Fruit fly (Drosophila melanogaster) whole organism, embryonic: ENCODE data around the gene CG13928.

Experiments used
- Adf1 ChIP-seq: fragments of 200-800 bp; sonication (Bioruptor generic); IDR thresholded peaks from 2 replicates; pipeline ENCODE4 v1.3.6; 2022; ENCODE audit warnings: missing biosample characterization, missing genetic modification characterization
- Asciz ChIP-seq: fragments of 200-800 bp; sonication (Bioruptor generic); optimal IDR thresholded peaks from 2 replicates; lab custom pipeline; 2017; ENCODE audit warnings: missing biosample characterization, mild to moderate bottlenecking, missing genetic modification characterization, missing genetic modification reagents
- Awh ChIP-seq: fragments of 200-800 bp; sonication (Bioruptor generic); IDR thresholded peaks from 2 replicates; pipeline ENCODE4, ENCODE4 v1.3.6; 2022; ENCODE audit warnings: missing biosample characterization, missing genetic modification characterization
- CG11398 ChIP-seq: fragments of 200-800 bp; sonication (Bioruptor generic); optimal IDR thresholded peaks from 2 replicates; lab custom pipeline; 2016; ENCODE audit warnings: missing biosample characterization, missing genetic modification characterization
- CG12219 ChIP-seq: fragments of 200-800 bp; sonication (Bioruptor generic); optimal IDR thresholded peaks from 3 replicates; lab custom pipeline; 2018; ENCODE audit warnings: missing biosample characterization, mild to moderate bottlenecking, missing genetic modification characterization
- CG13424 ChIP-seq: fragments of 200-800 bp; sonication (Bioruptor generic); optimal IDR thresholded peaks from 2 replicates; lab custom pipeline; 2019; ENCODE audit warnings: missing biosample characterization, mild to moderate bottlenecking, missing genetic modification characterization, moderate library complexity
- CG13624 ChIP-seq: fragments of 200-800 bp; sonication (Bioruptor generic); optimal IDR thresholded peaks from 2 replicates; lab custom pipeline; 2016; ENCODE audit warnings: missing biosample characterization, missing genetic modification characterization
- CG16863 ChIP-seq: fragments of 200-800 bp; sonication (Bioruptor generic); optimal IDR thresholded peaks from 3 replicates; lab custom pipeline; 2016; ENCODE audit warnings: missing biosample characterization, missing genetic modification characterization
- CG17802 ChIP-seq: fragments of 200-800 bp; sonication (Bioruptor generic); optimal IDR thresholded peaks from 2 replicates; lab custom pipeline; 2018; ENCODE audit warnings: missing biosample characterization, mild to moderate bottlenecking, missing genetic modification characterization, moderate library complexity
- CG2678 ChIP-seq: fragments of 200-800 bp; sonication (Bioruptor generic); optimal IDR thresholded peaks from 3 replicates; lab custom pipeline; 2019; ENCODE audit warnings: missing biosample characterization, mild to moderate bottlenecking, missing genetic modification characterization, moderate library complexity
- CG3163 ChIP-seq: fragments of 200-800 bp; sonication (Bioruptor generic); optimal IDR thresholded peaks from 3 replicates; lab custom pipeline; 2016; ENCODE audit warnings: missing biosample characterization, missing genetic modification characterization
- CG42726 ChIP-seq: fragments of 200-800 bp; sonication (Bioruptor generic); IDR thresholded peaks from 2 replicates; pipeline ENCODE4 v1.3.6; 2022; ENCODE audit warnings: missing biosample characterization, missing genetic modification characterization; ENCODE audit not compliant: partially characterized antibody
- CG6654 ChIP-seq: fragments of 200-800 bp; sonication (Bioruptor generic); optimal IDR thresholded peaks from 2 replicates; lab custom pipeline; 2017; ENCODE audit warnings: missing biosample characterization, mild to moderate bottlenecking, missing genetic modification characterization
- CG6689 ChIP-seq: fragments of 200-800 bp; sonication (Bioruptor generic); IDR thresholded peaks from 2 replicates; pipeline ENCODE4 v1.3.6; 2022; ENCODE audit warnings: missing biosample characterization, missing genetic modification characterization
- CG8478 ChIP-seq: fragments of >200 bp; optimal IDR thresholded peaks from 2 replicates; lab custom pipeline; 2018
- CG9215 ChIP-seq: fragments of 200-800 bp; sonication (Bioruptor generic); IDR thresholded peaks from 2 replicates; pipeline ENCODE4 v1.3.6; 2022; ENCODE audit warnings: missing biosample characterization, missing genetic modification characterization
- CHES-1-like ChIP-seq: fragments of 200-800 bp; sonication (Bioruptor generic); optimal IDR thresholded peaks from 2 replicates; lab custom pipeline; 2016; ENCODE audit warnings: missing biosample characterization, missing genetic modification characterization
- Dfd ChIP-seq, 2 experiments: fragments of >200 bp; optimal IDR thresholded peaks; 2 replicates each; lab custom pipeline; 2017; ENCODE audit warnings: missing biosample characterization in 2 of 2, missing genetic modification characterization in 2 of 2
- Ets65A ChIP-seq: fragments of 200-800 bp; sonication (Bioruptor generic); peaks from one replicate; lab custom pipeline; 2016; ENCODE audit warnings: missing biosample characterization, missing genetic modification characterization
- HLH4C ChIP-seq: fragments of 200-800 bp; sonication (Bioruptor generic); IDR thresholded peaks from 3 replicates; pipeline ENCODE4 v1.3.6; 2022; ENCODE audit warnings: missing biosample characterization, missing genetic modification characterization; ENCODE audit not compliant: partially characterized antibody
- Hand ChIP-seq: fragments of 200-800 bp; sonication (Bioruptor generic); optimal IDR thresholded peaks from 2 replicates; lab custom pipeline; 2017; ENCODE audit warnings: mild to moderate bottlenecking, missing biosample characterization, missing genetic modification reagents, missing genetic modification characterization
- Max ChIP-seq: fragments of 200-800 bp; sonication (Bioruptor generic); optimal IDR thresholded peaks from 2 replicates; lab custom pipeline; 2016; ENCODE audit warnings: missing biosample characterization, mild to moderate bottlenecking, missing genetic modification characterization
- Med ChIP-seq: fragments of 200-800 bp; sonication (Bioruptor generic); peaks from one replicate; lab custom pipeline; 2016; ENCODE audit warnings: missing biosample characterization, missing genetic modification characterization, mild to moderate bottlenecking, inconsistent platforms, moderate library complexity
- NC2α ChIP-seq: fragments of 200-800 bp; sonication (Bioruptor generic); optimal IDR thresholded peaks from 2 replicates; lab custom pipeline; 2016; ENCODE audit warnings: missing biosample characterization, missing genetic modification characterization
- Xbp1 ChIP-seq: fragments of 200-800 bp; sonication (Bioruptor generic); optimal IDR thresholded peaks from 3 replicates; lab custom pipeline; 2016; ENCODE audit warnings: missing biosample characterization, mild to moderate bottlenecking, missing genetic modification characterization
- ac ChIP-seq: fragments of 200-800 bp; sonication (Bioruptor generic); optimal IDR thresholded peaks from 3 replicates; lab custom pipeline; 2017; ENCODE audit warnings: missing biosample characterization, mild to moderate bottlenecking, missing genetic modification characterization
- ara ChIP-seq: fragments of 200-800 bp; sonication (Bioruptor generic); IDR thresholded peaks from 2 replicates; pipeline ENCODE4 v1.3.6; 2022; ENCODE audit warnings: missing biosample characterization, missing genetic modification characterization
- bigmax ChIP-seq: fragments of 200-800 bp; sonication (Bioruptor generic); optimal IDR thresholded peaks from 2 replicates; lab custom pipeline; 2018; ENCODE audit warnings: missing biosample characterization, mild to moderate bottlenecking, missing genetic modification characterization
- cato ChIP-seq: fragments of 200-800 bp; sonication (Bioruptor generic); optimal IDR thresholded peaks from 2 replicates; lab custom pipeline; 2016; ENCODE audit warnings: missing biosample characterization, missing genetic modification characterization, borderline replicate concordance
- chinmo ChIP-seq: fragments of 200-800 bp; sonication (Bioruptor generic); IDR thresholded peaks from 4 replicates; pipeline ENCODE4 v1.3.6; 2022; ENCODE audit warnings: missing biosample characterization, missing genetic modification characterization; ENCODE audit not compliant: partially characterized antibody
- crc ChIP-seq: fragments of 200-800 bp; sonication (Bioruptor generic); optimal IDR thresholded peaks from 2 replicates; lab custom pipeline; 2016; ENCODE audit warnings: missing biosample characterization, missing genetic modification characterization
- gem ChIP-seq: fragments of 200-800 bp; sonication (Bioruptor generic); optimal IDR thresholded peaks from 2 replicates; lab custom pipeline; 2019; ENCODE audit warnings: missing biosample characterization, mild to moderate bottlenecking, missing genetic modification characterization, moderate library complexity
- jumu ChIP-seq: fragments of 200-800 bp; sonication (Bioruptor generic); optimal IDR thresholded peaks from 3 replicates; lab custom pipeline; 2016; ENCODE audit warnings: missing biosample characterization, missing genetic modification characterization
- kah ChIP-seq: fragments of 200-800 bp; sonication (Bioruptor generic); optimal IDR thresholded peaks from 2 replicates; lab custom pipeline; 2018; ENCODE audit warnings: missing biosample characterization, mild to moderate bottlenecking, missing genetic modification characterization
- nerfin-2 ChIP-seq: fragments of 200-800 bp; sonication (Bioruptor generic); IDR thresholded peaks from 2 replicates; pipeline ENCODE4 v1.3.6; 2022; ENCODE audit warnings: missing biosample characterization, missing genetic modification characterization; ENCODE audit not compliant: partially characterized antibody
- repo ChIP-seq: fragments of 200-800 bp; sonication (Bioruptor generic); optimal IDR thresholded peaks from 2 replicates; lab custom pipeline; 2016; ENCODE audit warnings: missing biosample characterization, missing genetic modification characterization
- salm ChIP-seq: fragments of 200-800 bp; sonication (Bioruptor generic); optimal IDR thresholded peaks from 2 replicates; lab custom pipeline; 2018; ENCODE audit warnings: missing biosample characterization, mild to moderate bottlenecking, missing genetic modification characterization
- scrt ChIP-seq: fragments of 200-800 bp; sonication (Bioruptor generic); optimal IDR thresholded peaks from 2 replicates; lab custom pipeline; 2018; ENCODE audit warnings: missing biosample characterization, mild to moderate bottlenecking, missing genetic modification characterization, moderate library complexity
- tll ChIP-seq, 2 experiments: fragments of 200-800 bp in 1 of 2; fragments of >200 bp in 1 of 2; sonication (Bioruptor generic) in 1 of 2; optimal IDR thresholded peaks; 2 replicates each; lab custom pipeline; 2017 to 2019; ENCODE audit warnings: missing biosample characterization in 2 of 2, missing genetic modification characterization in 2 of 2, mild to moderate bottlenecking in 1 of 2, moderate library complexity in 1 of 2
- tna ChIP-seq: fragments of 200-800 bp; sonication (Bioruptor generic); IDR thresholded peaks from 2 replicates; pipeline ENCODE4 v1.3.6; 2022; ENCODE audit warnings: missing biosample characterization, missing genetic modification characterization; ENCODE audit not compliant: partially characterized antibody
- wdn ChIP-seq: fragments of 200-800 bp; sonication (Bioruptor generic); IDR thresholded peaks from 2 replicates; pipeline ENCODE4 v1.3.6; 2022; ENCODE audit warnings: missing biosample characterization, missing genetic modification characterization

Gene CG13928

DNA sequence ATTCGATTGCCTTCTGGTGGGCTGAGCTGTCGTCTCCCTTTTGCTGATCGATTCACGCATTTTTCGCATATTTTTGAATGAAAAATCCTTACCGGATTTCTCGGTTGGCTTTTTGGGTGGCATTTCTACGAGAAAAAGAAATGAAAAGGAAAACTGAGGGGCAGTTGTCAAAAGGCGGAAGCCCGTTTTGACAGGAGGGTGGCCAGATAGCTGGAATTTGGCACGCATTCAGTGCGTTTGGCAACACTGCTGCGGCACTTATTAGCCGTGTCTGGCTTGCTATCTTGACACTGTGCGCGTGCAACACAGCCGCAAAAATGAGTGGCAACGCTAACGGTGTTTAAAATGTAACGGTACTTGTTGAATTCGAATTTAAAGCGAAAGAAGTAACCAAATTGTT lies 40.3 kb upstream of the CG13928 start, which contains the start of gene RpL23A (continued):
- TF ChIP-seq repo (GFP tag; lab: Kevin White, UChicago) (peak; percentile 97), CG8478 (lab: Kevin White, UChicago) (peak; percentile 54), CG16863 (GFP tag; lab: Kevin White, UChicago) (peak; percentile 91), tll (GFP tag; optimal IDR thresholded peaks at IDR 0.05; lab: Kevin White, UChicago) (peak in 1 of 2 experiments; percentile 61), Max (peak; percentile 95), Adf1 (peak; percentile 78), nerfin-2 (peak; percentile 37; the same call in 1 of the 2 replicates), cato (GFP tag; lab: Kevin White, UChicago) (peak; percentile 89), Hand (GFP tag; lab: Kevin White, UChicago) (peak; percentile 78), bigmax (GFP tag; lab: Kevin White, UChicago) (peak; percentile 92), CG3163 (GFP tag; lab: Kevin White, UChicago) (peak; percentile 90), NC2α (peak; percentile 92), CHES-1-like (GFP tag; lab: Kevin White, UChicago) (peak; percentile 98), HLH4C (GFP tag; lab: Robert Waterston, UW) (no peak), crc (GFP tag; lab: Kevin White, UChicago) (peak; percentile 95), jumu (GFP tag; lab: Kevin White, UChicago) (peak; percentile 96), CG13424 (tag; lab: Kevin White, UChicago) (peak; percentile 84), Awh (GFP tag; lab: Robert Waterston, UW) (peak; percentile 91), CG12219 (GFP tag; lab: Kevin White, UChicago) (peak; percentile 88), CG6654 (GFP tag; lab: Kevin White, UChicago) (peak; percentile 83), CG13624 (peak; percentile 98), gem (tag; lab: Kevin White, UChicago) (peak; percentile 84), chinmo (no peak), kah (peak; percentile 79), CG2678 (tag; lab: Kevin White, UChicago) (peak; percentile 85), CG11398 (GFP tag; lab: Kevin White, UChicago) (peak; percentile 96), Xbp1 (peak; percentile 96), CG17802 (peak; percentile 84), CG9215 (GFP tag; lab: Robert Waterston, UW) (peak; percentile 87), CG6689 (peak; percentile 85), Dfd (GFP tag; optimal IDR thresholded peaks at IDR 0.05; lab: Kevin White, UChicago) (no peak), CG42726 (GFP tag; lab: Robert Waterston, UW) (peak; percentile 83), scrt (peak; percentile 92), ara (peak; percentile 90), ac (GFP tag; lab: Kevin White, UChicago) (peak; percentile 86), Asciz (GFP tag; lab: Kevin White, UChicago) (no peak), wdn (GFP tag; lab: Robert Waterston, UW) (peak; percentile 92), tna (GFP tag; lab: Robert Waterston, UW) (no peak)
- TF ChIP-seq, all 482 proteins: peak for 444

DNA sequence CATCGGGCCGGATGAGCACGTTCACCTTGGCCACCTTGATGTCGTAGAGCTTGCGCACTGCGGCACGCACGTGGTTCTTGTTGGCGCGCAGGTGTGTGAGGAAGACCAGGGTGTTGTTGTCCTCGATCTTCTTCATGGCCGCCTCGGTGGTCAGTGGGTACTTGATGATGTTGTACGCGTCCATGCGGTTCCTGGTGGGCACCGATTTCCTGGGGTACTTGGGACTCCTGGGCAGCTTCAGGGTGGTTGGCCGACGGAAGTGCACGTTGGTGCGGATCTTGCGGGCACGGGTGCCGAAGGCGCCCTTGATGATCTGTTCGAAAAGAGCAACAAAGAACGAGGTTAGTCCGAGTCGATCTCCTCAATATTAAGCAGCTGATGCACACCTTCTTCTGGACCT lies 39.2 kb upstream of the CG13928 start:
- TF ChIP-seq Ets65A (GFP tag; lab: Kevin White, UChicago) (peak; percentile 46), salm (no peak), Med (GFP tag; lab: Kevin White, UChicago) (peak; percentile 43)
